Worm (Caenorhabditis elegans) whole organism, midembryonic: ENCODE data around the gene Y6D1A.1.

Source experiments
- T22C8.4 ChIP-seq: fragments of 200-800 bp; sonication (Bioruptor generic); IDR thresholded peaks from 2 replicates; pipeline ENCODE4 v1.3.6; 2022; ENCODE audit warnings: missing genetic modification characterization, missing compliant biosample characterization
- cog-1 ChIP-seq: sonication (generic microtip); optimal IDR thresholded peaks from 2 replicates; lab custom pipeline; 2016; ENCODE audit warnings: missing genetic modification characterization, missing compliant biosample characterization
- flt-1 ChIP-seq: fragments of 200-800 bp; sonication (Bioruptor generic); IDR thresholded peaks from 2 replicates; pipeline ENCODE4 v1.3.6; 2022; ENCODE audit warnings: missing genetic modification characterization, missing compliant biosample characterization
- med-1 ChIP-seq: sonication (generic microtip); optimal IDR thresholded peaks from 2 replicates; lab custom pipeline; 2017; ENCODE audit warnings: missing genetic modification characterization, mild to moderate bottlenecking, missing compliant biosample characterization, antibody characterized with exemption, missing genetic modification reagents; ENCODE audit not compliant: insufficient read depth
- ref-1 ChIP-seq: fragments of 200-800 bp; sonication (Bioruptor generic); conservative IDR thresholded peaks from 2 replicates; pipeline ENCODE4 v1.3.6; 2022; ENCODE audit warnings: missing genetic modification reagents, missing genetic modification characterization, missing compliant biosample characterization
- ztf-23 ChIP-seq: fragments of 200-800 bp; sonication (Bioruptor generic); IDR thresholded peaks from 2 replicates; pipeline ENCODE4 v1.3.6; 2022; ENCODE audit warnings: missing genetic modification reagents, missing genetic modification characterization, missing compliant biosample characterization
- ztf-29 ChIP-seq: fragments of 200-800 bp; sonication (Bioruptor generic); IDR thresholded peaks from 2 replicates; pipeline ENCODE4 v1.3.6; 2022; ENCODE audit warnings: missing genetic modification reagents, missing genetic modification characterization, missing compliant biosample characterization

ce11 chrII:11859833-11860232 is 36.4 kb upstream of the Y6D1A.1 start:
- no peak for TF ChIP-seq cog-1
- TF ChIP-seq ref-1 (GFP tag; lab: Robert Waterston, UW): no peak
- TF ChIP-seq ztf-23 (GFP tag; lab: Robert Waterston, UW): no peak
- no peak for TF ChIP-seq med-1 (GFP tag; lab: Kevin White, UChicago)
- TF ChIP-seq T22C8.4 (GFP tag; lab: Robert Waterston, UW): no peak
- TF ChIP-seq ztf-29 (GFP tag; lab: Robert Waterston, UW): no peak
- no peak for TF ChIP-seq flt-1 (GFP tag; lab: Robert Waterston, UW)
